Fruit fly (Drosophila melanogaster): ENCODE data around the gene rdgB.
A peak's percentile ranks its signal among the peaks of the same experiment; 100 is the strongest.

The rdgB gene

dm6 chrX:13764397-13765119, 2.0 kb downstream of the rdgB start (continued):
- TF ChIP-seq lilli (GFP tag; optimal IDR thresholded peaks at IDR 0.05): no peak
- no peak for TF ChIP-seq Hmx (GFP tag; optimal IDR thresholded peaks at IDR 0.05)
- no peak for TF ChIP-seq GATAe (GFP tag; conservative IDR thresholded peaks at IDR 0.05)
- TF ChIP-seq sisA (GFP tag; IDR thresholded peaks at IDR 0.05): peak; percentile 52
- no peak for TF ChIP-seq CG4617 (GFP tag; optimal IDR thresholded peaks at IDR 0.05; ENCODE audit: borderline replicate concordance)
- no peak for TF ChIP-seq zen2 (GFP tag; IDR thresholded peaks at IDR 0.05; ENCODE audit: partially characterized antibody)
- TF ChIP-seq CG3407 (GFP tag; optimal IDR thresholded peaks at IDR 0.05): no peak
- no peak for TF ChIP-seq CG7928 (GFP tag; optimal IDR thresholded peaks at IDR 0.05)
- no peak for TF ChIP-seq CG4328 (GFP tag; optimal IDR thresholded peaks at IDR 0.05)
- no peak for TF ChIP-seq CG12744 (GFP tag; optimal IDR thresholded peaks at IDR 0.05)
- TF ChIP-seq CG6683 (GFP tag; optimal IDR thresholded peaks at IDR 0.05): peak; percentile 9
- TF ChIP-seq CG10321 (GFP tag; IDR thresholded peaks at IDR 0.05): no peak
- TF ChIP-seq pho (GFP tag; optimal IDR thresholded peaks at IDR 0.05): no peak
- peak; percentile 48 for TF ChIP-seq ind (GFP tag; optimal IDR thresholded peaks at IDR 0.05)
- peak; percentile 27; the same call in 1 of the 2 replicates for TF ChIP-seq Taf1 (GFP tag; IDR thresholded peaks at IDR 0.05)
- TF ChIP-seq gsb (GFP tag; IDR thresholded peaks at IDR 0.05): no peak
- peak; percentile 11 for TF ChIP-seq CG18476 (GFP tag; optimal IDR thresholded peaks at IDR 0.05)
- no peak for TF ChIP-seq Sry-β (GFP tag; optimal IDR thresholded peaks at IDR 0.05)
- TF ChIP-seq zen (tag; optimal IDR thresholded peaks at IDR 0.05): no peak
- no peak for TF ChIP-seq exex (tag; optimal IDR thresholded peaks at IDR 0.05)
- TF ChIP-seq CG10274 (GFP tag; optimal IDR thresholded peaks at IDR 0.05): no peak
- peak; percentile 62 for TF ChIP-seq unpg (GFP tag; optimal IDR thresholded peaks at IDR 0.05)
- TF ChIP-seq CG12659 (GFP tag; optimal IDR thresholded peaks at IDR 0.05): peak; percentile 38
- TF ChIP-seq lab (GFP tag; optimal IDR thresholded peaks at IDR 0.05): peak; percentile 55
- no peak for TF ChIP-seq Nf-YB (GFP tag; optimal IDR thresholded peaks at IDR 0.05)
- TF ChIP-seq CG17568 (GFP tag; optimal IDR thresholded peaks at IDR 0.05): no peak
- TF ChIP-seq dmrt11E (tag; optimal IDR thresholded peaks at IDR 0.05): no peak
- TF ChIP-seq D19A (tag; optimal IDR thresholded peaks at IDR 0.05): peak; percentile 46
- no peak for TF ChIP-seq sens-2 (GFP tag; IDR thresholded peaks at IDR 0.05)
- no peak for TF ChIP-seq CG9215 (GFP tag; IDR thresholded peaks at IDR 0.05)
- TF ChIP-seq cwo (GFP tag; optimal IDR thresholded peaks at IDR 0.05): no peak
- TF ChIP-seq dm (GFP tag; optimal IDR thresholded peaks at IDR 0.05): no peak
- peak in 1 of 2 experiments; percentile 65 for TF ChIP-seq bsh (GFP tag; optimal IDR thresholded peaks at IDR 0.05)
- no peak for TF ChIP-seq NK7.1 (GFP tag; optimal IDR thresholded peaks at IDR 0.05)
- no peak for TF ChIP-seq CG11398 (GFP tag; optimal IDR thresholded peaks at IDR 0.05)
- TF ChIP-seq TFAM (GFP tag; optimal IDR thresholded peaks at IDR 0.05): no peak
- no peak for TF ChIP-seq CG6175 (GFP tag; IDR thresholded peaks at IDR 0.05)
- TF ChIP-seq amos (GFP tag; IDR thresholded peaks at IDR 0.05; ENCODE audit: partially characterized antibody): no peak
- peak; percentile 39; the same call in 1 of the 3 replicates for TF ChIP-seq CG2199 (GFP tag; IDR thresholded peaks at IDR 0.05)
- TF ChIP-seq CG10431 (GFP tag; optimal IDR thresholded peaks at IDR 0.05): no peak
- TF ChIP-seq ab (GFP tag; optimal IDR thresholded peaks at IDR 0.05): no peak
- TF ChIP-seq da (GFP tag; optimal IDR thresholded peaks at IDR 0.05): no peak
- peak; percentile 27 for TF ChIP-seq CG13775 (GFP tag; optimal IDR thresholded peaks at IDR 0.05)
- TF ChIP-seq CG16815 (GFP tag; optimal IDR thresholded peaks at IDR 0.05): no peak
- peak; percentile 34 for TF ChIP-seq CG14710 (tag; optimal IDR thresholded peaks at IDR 0.05)
- TF ChIP-seq aop (GFP tag; IDR thresholded peaks at IDR 0.05): no peak
- no peak for TF ChIP-seq BEAF-32 (GFP tag; optimal IDR thresholded peaks at IDR 0.05)
- no peak for TF ChIP-seq Dip3 (GFP tag; optimal IDR thresholded peaks at IDR 0.05)
- TF ChIP-seq chinmo (GFP tag; IDR thresholded peaks at IDR 0.05; ENCODE audit: partially characterized antibody): no peak
